Fruit fly (Drosophila melanogaster): ENCODE data around the gene CG33920.

Gene CG33920

dm6 chr3R:31059036-31059806 lies 14.3 kb upstream of the CG33920 start:
- TF ChIP-seq Hr78 (GFP tag; optimal IDR thresholded peaks at IDR 0.05) = no peak
- TF ChIP-seq ranshi (GFP tag; IDR thresholded peaks at IDR 0.05) = peak; percentile 65; the same call in 1 of the 2 replicates
- no peak for TF ChIP-seq Lpt (GFP tag; optimal IDR thresholded peaks at IDR 0.05)
- TF ChIP-seq Xbp1 (GFP tag; optimal IDR thresholded peaks at IDR 0.05) = peak; percentile 74
- no peak for TF ChIP-seq nom (GFP tag; optimal IDR thresholded peaks at IDR 0.05)
- TF ChIP-seq schlank (tag; optimal IDR thresholded peaks at IDR 0.05) = peak; percentile 45
- peak; percentile 80 for TF ChIP-seq CG7556 (GFP tag; optimal IDR thresholded peaks at IDR 0.05)
- peak; percentile 17 for TF ChIP-seq slou (GFP tag; optimal IDR thresholded peaks at IDR 0.05)
- peak; percentile 38 for TF ChIP-seq psq (GFP tag; optimal IDR thresholded peaks at IDR 0.05)
- peak; percentile 87 for TF ChIP-seq Blimp-1 (GFP tag; optimal IDR thresholded peaks at IDR 0.05)
- TF ChIP-seq Eip74EF (GFP tag; optimal IDR thresholded peaks at IDR 0.05) = peak in 1 of 2 experiments; percentile 87
- TF ChIP-seq CG10565 (GFP tag; optimal IDR thresholded peaks at IDR 0.05) = no peak
- peak; percentile 68; the same call in 1 of the 3 replicates for TF ChIP-seq otp (GFP tag; IDR thresholded peaks at IDR 0.05)
- peak; percentile 79 for TF ChIP-seq Fer3 (tag; optimal IDR thresholded peaks at IDR 0.05)
- TF ChIP-seq CG13424 (tag; optimal IDR thresholded peaks at IDR 0.05) = peak; percentile 82
- TF ChIP-seq CG15011 (GFP tag; optimal IDR thresholded peaks at IDR 0.05) = peak; percentile 77
- TF ChIP-seq vvl (GFP tag; IDR thresholded peaks at IDR 0.05) = peak; percentile 90
- TF ChIP-seq CG17328 (GFP tag; IDR thresholded peaks at IDR 0.05) = peak; percentile 85
- TF ChIP-seq HLH4C (GFP tag; IDR thresholded peaks at IDR 0.05; ENCODE audit: partially characterized antibody) = no peak
- TF ChIP-seq Doc3 (GFP tag; IDR thresholded peaks at IDR 0.05; ENCODE audit: partially characterized antibody) = no peak
- peak; percentile 70 for TF ChIP-seq Fer1 (GFP tag; optimal IDR thresholded peaks at IDR 0.05)
- no peak for TF ChIP-seq Opbp (GFP tag; IDR thresholded peaks at IDR 0.05; ENCODE audit: partially characterized antibody)
- peak; percentile 36; the same call in 1 of the 2 replicates for TF ChIP-seq al (GFP tag; IDR thresholded peaks at IDR 0.05)
- no peak; the same call in 2 of the 3 replicates for TF ChIP-seq sr (GFP tag; IDR thresholded peaks at IDR 0.05)
- TF ChIP-seq row (GFP tag; IDR thresholded peaks at IDR 0.05) = peak; percentile 80
- no peak for TF ChIP-seq mam (GFP tag; optimal IDR thresholded peaks at IDR 0.05)
- TF ChIP-seq lilli (GFP tag; optimal IDR thresholded peaks at IDR 0.05) = peak; percentile 62
- TF ChIP-seq p53 (GFP tag; optimal IDR thresholded peaks at IDR 0.05) = no peak
- no peak for TF ChIP-seq Dfd (GFP tag; optimal IDR thresholded peaks at IDR 0.05)
- peak; percentile 18 for TF ChIP-seq chn (GFP tag; optimal IDR thresholded peaks at IDR 0.05)
- TF ChIP-seq CG8290 (GFP tag; optimal IDR thresholded peaks at IDR 0.05) = peak; percentile 59
- TF ChIP-seq CG8290 (tag; optimal IDR thresholded peaks at IDR 0.05) = peak in 1 of 2 experiments; percentile 18
- TF ChIP-seq tap (tag; optimal IDR thresholded peaks at IDR 0.05) = peak; percentile 83
- TF ChIP-seq CG11085 (GFP tag; IDR thresholded peaks at IDR 0.05) = peak; percentile 56
- TF ChIP-seq CG17912 (GFP tag; optimal IDR thresholded peaks at IDR 0.05) = peak; percentile 68
- TF ChIP-seq CG10654 (GFP tag; optimal IDR thresholded peaks at IDR 0.05) = peak; percentile 75
- TF ChIP-seq lbe (GFP tag; optimal IDR thresholded peaks at IDR 0.05) = peak; percentile 89
- TF ChIP-seq pho (GFP tag; optimal IDR thresholded peaks at IDR 0.05) = no peak
- TF ChIP-seq Sox100B (GFP tag; optimal IDR thresholded peaks at IDR 0.05) = peak; percentile 95
- TF ChIP-seq C15 (GFP tag; IDR thresholded peaks at IDR 0.05) = peak; percentile 58; the same call in 1 of the 3 replicates
- peak; percentile 86 for TF ChIP-seq CG6254 (GFP tag; optimal IDR thresholded peaks at IDR 0.05)
- TF ChIP-seq CG18011 (GFP tag; optimal IDR thresholded peaks at IDR 0.05) = peak; percentile 55
- TF ChIP-seq inv (GFP tag; IDR thresholded peaks at IDR 0.05; ENCODE audit: partially characterized antibody) = no peak
- peak; percentile 60 for TF ChIP-seq CG1602 (GFP tag; optimal IDR thresholded peaks at IDR 0.05)
- no peak; the same call in 1 of the 2 replicates for TF ChIP-seq GATAe (GFP tag; conservative IDR thresholded peaks at IDR 0.05)
- TF ChIP-seq Hr39 (optimal IDR thresholded peaks at IDR 0.05) = no peak
- TF ChIP-seq CG7839 (tag; optimal IDR thresholded peaks at IDR 0.05) = peak; percentile 90
- TF ChIP-seq CG10321 (GFP tag; IDR thresholded peaks at IDR 0.05) = peak; percentile 44; the same call in 1 of the 2 replicates
- TF ChIP-seq ttk (GFP tag; IDR thresholded peaks at IDR 0.05) = peak; percentile 82

Measured in whole organism, embryonic.